Worm (Caenorhabditis elegans) whole organism, mixed stage, embryonic: ENCODE data around the gene srh-63.

Source experiments
- M03D4.4 ChIP-seq: sonication (generic microtip); optimal IDR thresholded peaks from 2 replicates; lab custom pipeline; 2017; ENCODE audit warnings: mild to moderate bottlenecking, missing genetic modification characterization, missing compliant biosample characterization
- bed-3 ChIP-seq: fragments of 200-800 bp; sonication (Bioruptor generic); optimal IDR thresholded peaks from 3 replicates; lab custom pipeline; 2018; ENCODE audit warnings: mild to moderate bottlenecking, missing genetic modification characterization, moderate library complexity, missing compliant biosample characterization
- elt-1 ChIP-seq: sonication (generic microtip); optimal IDR thresholded peaks from 2 replicates; lab custom pipeline; 2017; ENCODE audit warnings: missing genetic modification characterization, mild to moderate bottlenecking, missing compliant biosample characterization, antibody characterized with exemption, moderate library complexity, borderline replicate concordance; ENCODE audit not compliant: insufficient read depth
- lin-13 ChIP-seq: fragments of 150-350 bp; optimal IDR thresholded peaks from 2 replicates; lab custom pipeline; 2014; ENCODE audit warnings: missing biosample characterization, missing genetic modification characterization
- nhr-76 ChIP-seq: sonication (generic microtip); optimal IDR thresholded peaks from 2 replicates; lab custom pipeline; 2017; ENCODE audit warnings: missing biosample characterization, missing genetic modification characterization
- pha-4 ChIP-seq: fragments of 150-350 bp; optimal IDR thresholded peaks from 2 replicates; lab custom pipeline; 2018; ENCODE audit warnings: missing biosample characterization, missing genetic modification reagents, missing genetic modification characterization
- unc-62 ChIP-seq: fragments of 150-350 bp; optimal IDR thresholded peaks from 2 replicates; lab custom pipeline; 2014; ENCODE audit warnings: missing biosample characterization, missing genetic modification reagents, missing genetic modification characterization

ce11 chrIV:14571626-14572025 lies 48.0 kb downstream of the srh-63 start:
- TF ChIP-seq unc-62, result no peak
- TF ChIP-seq M03D4.4 (tag; lab: Kevin White, UChicago), result no peak
- TF ChIP-seq lin-13, result no peak
- no peak for TF ChIP-seq bed-3 (GFP tag; lab: Kevin White, UChicago)
- no peak for TF ChIP-seq pha-4 (tag; lab: Kevin White, UChicago)
- no peak for TF ChIP-seq elt-1 (tag; lab: Kevin White, UChicago)
- no peak for TF ChIP-seq nhr-76 (tag; lab: Kevin White, UChicago)
